Worm (Caenorhabditis elegans) whole organism, L2 larva: ENCODE results near the gene F41G4.13.

Experiments
- F13H6.1 ChIP-seq: sonication (generic microtip); optimal IDR thresholded peaks from 2 replicates; lab custom pipeline; 2016; ENCODE audit warnings: missing genetic modification characterization, missing compliant biosample characterization
- fos-1 ChIP-seq: fragments of 150-350 bp; optimal IDR thresholded peaks from 2 replicates; lab custom pipeline; 2014; ENCODE audit warnings: missing biosample characterization, missing genetic modification characterization
- lin-11 ChIP-seq: fragments of 150-350 bp; sonication (generic microtip); optimal IDR thresholded peaks from 2 replicates; lab custom pipeline; 2014; ENCODE audit warnings: missing biosample characterization, missing genetic modification characterization, inconsistent platforms, mixed read lengths
- peb-1 ChIP-seq: fragments of 150-350 bp; optimal IDR thresholded peaks from 2 replicates; lab custom pipeline; 2014; ENCODE audit warnings: missing biosample characterization, missing genetic modification characterization
- skn-1 ChIP-seq: sonication (generic microtip); optimal IDR thresholded peaks from 2 replicates; lab custom pipeline; 2017; ENCODE audit warnings: missing biosample characterization, missing genetic modification characterization
- unc-62 ChIP-seq: fragments of 150-350 bp; optimal IDR thresholded peaks from 2 replicates; lab custom pipeline; 2014; ENCODE audit warnings: missing biosample characterization, missing genetic modification reagents, missing genetic modification characterization
- ztf-11 ChIP-seq: sonication (generic microtip); optimal IDR thresholded peaks from 2 replicates; lab custom pipeline; 2017; ENCODE audit warnings: missing biosample characterization, missing genetic modification characterization

DNA sequence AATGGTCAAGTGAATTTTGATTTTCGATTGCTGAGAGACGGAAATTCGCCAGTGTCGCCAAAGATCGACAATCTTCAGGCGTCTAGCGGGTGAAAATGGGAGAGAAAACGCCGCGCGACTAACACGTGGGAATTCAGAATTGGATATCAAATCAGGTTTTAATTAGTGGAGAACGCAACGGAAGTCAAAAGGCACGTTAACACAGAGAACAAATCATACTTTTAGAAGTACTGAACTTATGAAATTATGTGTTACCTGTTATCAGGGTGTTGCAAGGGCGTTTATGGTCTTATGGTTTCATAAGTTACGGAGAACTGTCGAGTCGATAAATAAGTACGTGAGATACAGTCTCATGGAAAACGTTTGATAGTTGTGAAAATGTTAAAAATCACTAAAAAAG is 36.8 kb upstream of the F41G4.13 start:
- TF ChIP-seq ztf-11 (no peak), fos-1 (tag; lab: Kevin White, UChicago) (peak; percentile 45), F13H6.1 (no peak), skn-1 (no peak), peb-1 (tag; lab: Kevin White, UChicago) (no peak), lin-11 (tag; lab: Kevin White, UChicago) (no peak), unc-62 (GFP tag; lab: Kevin White, UChicago) (no peak)
